Fruit fly (Drosophila melanogaster) whole organism, embryonic: ENCODE measurements around the gene CG42727.

Experiments used
- CG10267 ChIP-seq: fragments of 200-800 bp; sonication (Bioruptor generic); optimal IDR thresholded peaks from 2 replicates; lab custom pipeline; 2018; ENCODE audit warnings: missing biosample characterization, mild to moderate bottlenecking, missing genetic modification characterization, moderate library complexity
- CG10321 ChIP-seq: fragments of 200-800 bp; sonication (Bioruptor generic); IDR thresholded peaks from 2 replicates; pipeline ENCODE4 v1.3.6; 2022; ENCODE audit warnings: missing biosample characterization, missing genetic modification characterization
- CG10462 ChIP-seq: fragments of 200-800 bp; sonication (Bioruptor generic); optimal IDR thresholded peaks from 2 replicates; lab custom pipeline; 2016; ENCODE audit warnings: missing biosample characterization, missing genetic modification characterization
- CG11398 ChIP-seq: fragments of 200-800 bp; sonication (Bioruptor generic); optimal IDR thresholded peaks from 2 replicates; lab custom pipeline; 2016; ENCODE audit warnings: missing biosample characterization, missing genetic modification characterization
- CG11723 ChIP-seq: fragments of 200-800 bp; sonication (Bioruptor generic); optimal IDR thresholded peaks from 2 replicates; lab custom pipeline; 2017; ENCODE audit warnings: missing biosample characterization, mild to moderate bottlenecking, missing genetic modification characterization
- CG12219 ChIP-seq: fragments of 200-800 bp; sonication (Bioruptor generic); optimal IDR thresholded peaks from 3 replicates; lab custom pipeline; 2018; ENCODE audit warnings: missing biosample characterization, mild to moderate bottlenecking, missing genetic modification characterization
- CG14710 ChIP-seq: fragments of 200-800 bp; sonication (Bioruptor generic); optimal IDR thresholded peaks from 3 replicates; lab custom pipeline; 2019; ENCODE audit warnings: missing biosample characterization, mild to moderate bottlenecking, missing genetic modification characterization, moderate library complexity
- CG14860 ChIP-seq: fragments of 200-800 bp; sonication (Bioruptor generic); IDR thresholded peaks from 3 replicates; pipeline ENCODE4 v1.3.6; 2022; ENCODE audit warnings: missing biosample characterization, missing genetic modification characterization; ENCODE audit not compliant: partially characterized antibody
- CG16863 ChIP-seq: fragments of 200-800 bp; sonication (Bioruptor generic); optimal IDR thresholded peaks from 3 replicates; lab custom pipeline; 2016; ENCODE audit warnings: missing biosample characterization, missing genetic modification characterization
- CG18262 ChIP-seq: fragments of 200-800 bp; optimal IDR thresholded peaks from 3 replicates; lab custom pipeline; 2019; ENCODE audit warnings: missing biosample characterization, mild to moderate bottlenecking, missing genetic modification characterization, moderate library complexity
- CG2116 ChIP-seq: fragments of 200-800 bp; sonication (Bioruptor generic); optimal IDR thresholded peaks from 3 replicates; lab custom pipeline; 2018; ENCODE audit warnings: missing biosample characterization, mild to moderate bottlenecking, missing genetic modification characterization
- CG2129 ChIP-seq: fragments of 200-800 bp; sonication (Bioruptor generic); IDR thresholded peaks from 2 replicates; pipeline ENCODE4 v1.3.6; 2022; ENCODE audit warnings: missing biosample characterization, missing genetic modification characterization; ENCODE audit not compliant: partially characterized antibody
- CG7556 ChIP-seq: fragments of 200-800 bp; sonication (Bioruptor generic); optimal IDR thresholded peaks from 2 replicates; lab custom pipeline; 2017; ENCODE audit warnings: missing biosample characterization, mild to moderate bottlenecking, missing genetic modification characterization
- CG8359 ChIP-seq: fragments of 200-800 bp; sonication (Bioruptor generic); optimal IDR thresholded peaks from 2 replicates; lab custom pipeline; 2017; ENCODE audit warnings: missing biosample characterization, mild to moderate bottlenecking, missing genetic modification characterization, borderline replicate concordance
- CkIIα-i1 ChIP-seq: fragments of 200-800 bp; sonication (Bioruptor generic); IDR thresholded peaks from 2 replicates; pipeline ENCODE4 v1.3.6; 2022; ENCODE audit warnings: missing biosample characterization, missing genetic modification characterization
- Dip2 ChIP-seq: fragments of 200-800 bp; sonication (Bioruptor generic); IDR thresholded peaks from 2 replicates; pipeline ENCODE4 v1.3.6; 2022; ENCODE audit warnings: missing biosample characterization, missing genetic modification characterization
- Dll ChIP-seq: fragments of 200-800 bp; sonication (Bioruptor generic); IDR thresholded peaks from 4 replicates; pipeline ENCODE4 v1.3.6; 2022; ENCODE audit warnings: missing biosample characterization, missing genetic modification characterization; ENCODE audit not compliant: partially characterized antibody
- Dref ChIP-seq: fragments of 200-800 bp; sonication (Bioruptor generic); IDR thresholded peaks from 2 replicates; pipeline ENCODE4 v1.3.6; 2022; ENCODE audit warnings: missing biosample characterization, missing genetic modification characterization
- E2f2 ChIP-seq: fragments of 200-800 bp; sonication (Bioruptor generic); IDR thresholded peaks from 2 replicates; pipeline ENCODE4 v1.3.6; 2022; ENCODE audit warnings: missing biosample characterization, missing genetic modification characterization
- MBD-R2 ChIP-seq: fragments of 200-800 bp; sonication (Bioruptor generic); IDR thresholded peaks from 2 replicates; pipeline ENCODE4 v1.3.6; 2022; ENCODE audit warnings: missing biosample characterization, missing genetic modification characterization
- Med ChIP-seq: fragments of 200-800 bp; sonication (Bioruptor generic); peaks from one replicate; lab custom pipeline; 2016; ENCODE audit warnings: missing biosample characterization, missing genetic modification characterization, mild to moderate bottlenecking, inconsistent platforms, moderate library complexity
- Myb ChIP-seq: fragments of 200-800 bp; sonication (Bioruptor generic); optimal IDR thresholded peaks from 2 replicates; lab custom pipeline; 2016; ENCODE audit warnings: missing biosample characterization, missing genetic modification characterization
- NK7.1 ChIP-seq: fragments of 200-800 bp; sonication (Bioruptor generic); optimal IDR thresholded peaks from 3 replicates; lab custom pipeline; 2016; ENCODE audit warnings: missing biosample characterization, missing genetic modification characterization
- Neu2 ChIP-seq: fragments of 200-800 bp; sonication (Bioruptor generic); optimal IDR thresholded peaks from 3 replicates; lab custom pipeline; 2016; ENCODE audit warnings: missing biosample characterization, missing genetic modification characterization, borderline replicate concordance
- Nf-YC ChIP-seq: fragments of 200-800 bp; optimal IDR thresholded peaks from 3 replicates; lab custom pipeline; 2019; ENCODE audit warnings: missing biosample characterization, mild to moderate bottlenecking, missing genetic modification characterization, moderate library complexity
- Oli ChIP-seq: fragments of 200-800 bp; sonication (Bioruptor generic); optimal IDR thresholded peaks from 2 replicates; lab custom pipeline; 2018; ENCODE audit warnings: missing biosample characterization, mild to moderate bottlenecking, missing genetic modification characterization, moderate library complexity
- Opbp ChIP-seq: fragments of 200-800 bp; sonication (Bioruptor generic); IDR thresholded peaks from 3 replicates; pipeline ENCODE4 v1.3.6; 2022; ENCODE audit warnings: missing biosample characterization, missing genetic modification characterization; ENCODE audit not compliant: partially characterized antibody
- Sry-δ ChIP-seq: fragments of 200-800 bp; sonication (Bioruptor generic); optimal IDR thresholded peaks from 2 replicates; lab custom pipeline; 2016; ENCODE audit warnings: missing biosample characterization, missing genetic modification characterization
- Xrp1 ChIP-seq: fragments of 200-800 bp; sonication (Bioruptor generic); IDR thresholded peaks from 2 replicates; pipeline ENCODE4 v1.3.6; 2022; ENCODE audit warnings: missing biosample characterization, missing genetic modification characterization
- ase ChIP-seq: fragments of 200-800 bp; sonication (Bioruptor generic); IDR thresholded peaks from 3 replicates; pipeline ENCODE4 v1.3.6; 2022; ENCODE audit warnings: missing biosample characterization, missing genetic modification characterization
- br ChIP-seq: fragments of >200 bp; optimal IDR thresholded peaks from 2 replicates; lab custom pipeline; 2017
- crp ChIP-seq, 2 experiments: fragments of 200-800 bp; sonication (Bioruptor generic); optimal IDR thresholded peaks; 2 replicates in 1 of 2; 3 replicates in 1 of 2; lab custom pipeline; 2017; ENCODE audit warnings: missing biosample characterization in 2 of 2, missing genetic modification characterization in 2 of 2, mild to moderate bottlenecking in 1 of 2, moderate library complexity in 1 of 2
- fru ChIP-seq: fragments of >200 bp; optimal IDR thresholded peaks from 2 replicates; lab custom pipeline; 2017
- hbn ChIP-seq: fragments of 200-800 bp; sonication (Bioruptor generic); IDR thresholded peaks from 2 replicates; pipeline ENCODE4 v1.3.6; 2022; ENCODE audit warnings: missing biosample characterization, missing genetic modification characterization; ENCODE audit not compliant: partially characterized antibody
- knrl ChIP-seq: fragments of 200-800 bp; sonication (Bioruptor generic); IDR thresholded peaks from 3 replicates; pipeline ENCODE4 v1.3.6; 2022; ENCODE audit warnings: missing biosample characterization, missing genetic modification characterization; ENCODE audit not compliant: partially characterized antibody
- lilli ChIP-seq: fragments of 200-800 bp; sonication (Bioruptor generic); optimal IDR thresholded peaks from 3 replicates; lab custom pipeline; 2016; ENCODE audit warnings: missing biosample characterization, missing genetic modification characterization
- lov ChIP-seq, 2 experiments: fragments of 200-800 bp in 1 of 2; fragments of >200 bp in 1 of 2; sonication (Bioruptor generic) in 1 of 2; IDR thresholded peaks in 1 of 2; optimal IDR thresholded peaks in 1 of 2; 2 replicates in 1 of 2; 3 replicates in 1 of 2; pipeline versions ENCODE4 v1.3.6 to Lab custom; 2017 to 2022; ENCODE audit warnings: missing biosample characterization in 1 of 2, missing genetic modification characterization in 1 of 2
- onecut ChIP-seq: fragments of 200-800 bp; sonication (Bioruptor generic); IDR thresholded peaks from 2 replicates; pipeline ENCODE4 v1.3.6; 2022; ENCODE audit warnings: missing biosample characterization, missing genetic modification characterization
- pfk ChIP-seq: fragments of 200-800 bp; sonication (Bioruptor generic); optimal IDR thresholded peaks from 2 replicates; lab custom pipeline; 2018; ENCODE audit warnings: missing biosample characterization, mild to moderate bottlenecking, missing genetic modification characterization, moderate library complexity
- phol ChIP-seq: fragments of 200-800 bp; sonication (Bioruptor generic); optimal IDR thresholded peaks from 3 replicates; lab custom pipeline; 2018; ENCODE audit warnings: missing biosample characterization, mild to moderate bottlenecking, missing genetic modification characterization, moderate library complexity
- salm ChIP-seq: fragments of 200-800 bp; sonication (Bioruptor generic); optimal IDR thresholded peaks from 2 replicates; lab custom pipeline; 2018; ENCODE audit warnings: missing biosample characterization, mild to moderate bottlenecking, missing genetic modification characterization
- schlank ChIP-seq: fragments of 200-800 bp; sonication (Bioruptor generic); optimal IDR thresholded peaks from 2 replicates; lab custom pipeline; 2018; ENCODE audit warnings: missing biosample characterization, mild to moderate bottlenecking, missing genetic modification characterization
- sens ChIP-seq: fragments of 200-800 bp; sonication (Bioruptor generic); peaks from one replicate; lab custom pipeline; 2016; ENCODE audit warnings: missing biosample characterization, missing genetic modification characterization
- sima ChIP-seq: fragments of 200-800 bp; sonication (Bioruptor generic); optimal IDR thresholded peaks from 2 replicates; lab custom pipeline; 2016; ENCODE audit warnings: missing biosample characterization, missing genetic modification characterization
- sisA ChIP-seq: fragments of 200-800 bp; sonication (Bioruptor generic); IDR thresholded peaks from 2 replicates; pipeline ENCODE4 v1.3.6; 2022; ENCODE audit warnings: missing biosample characterization, missing genetic modification characterization
- slou ChIP-seq: fragments of 200-800 bp; sonication (Bioruptor generic); optimal IDR thresholded peaks from 3 replicates; lab custom pipeline; 2016; ENCODE audit warnings: missing biosample characterization, missing genetic modification characterization
- sna ChIP-seq: fragments of 200-800 bp; sonication (Bioruptor generic); IDR thresholded peaks from 2 replicates; pipeline ENCODE4 v1.3.6; 2022; ENCODE audit warnings: missing biosample characterization, missing genetic modification characterization; ENCODE audit not compliant: partially characterized antibody
- ssp ChIP-seq: fragments of 200-800 bp; sonication (Bioruptor generic); IDR thresholded peaks from 2 replicates; pipeline ENCODE4 v1.3.6; 2022; ENCODE audit warnings: missing biosample characterization, missing genetic modification characterization
- stc ChIP-seq: fragments of 200-800 bp; sonication (Bioruptor generic); IDR thresholded peaks from 2 replicates; pipeline ENCODE4 v1.3.6; 2022; ENCODE audit warnings: missing biosample characterization, missing genetic modification characterization
- tup ChIP-seq: fragments of 200-800 bp; sonication (Bioruptor generic); optimal IDR thresholded peaks from 2 replicates; lab custom pipeline; 2016; ENCODE audit warnings: missing biosample characterization, mild to moderate bottlenecking, missing genetic modification characterization, moderate library complexity
- vvl ChIP-seq: fragments of 200-800 bp; sonication (Bioruptor generic); IDR thresholded peaks from 2 replicates; pipeline ENCODE4 v1.3.6; 2022; ENCODE audit warnings: missing biosample characterization, missing genetic modification characterization
- wek ChIP-seq: fragments of 200-800 bp; sonication (Bioruptor generic); optimal IDR thresholded peaks from 3 replicates; lab custom pipeline; 2018; ENCODE audit warnings: missing biosample characterization, mild to moderate bottlenecking, missing genetic modification characterization, moderate library complexity

The CG42727 gene

DNA sequence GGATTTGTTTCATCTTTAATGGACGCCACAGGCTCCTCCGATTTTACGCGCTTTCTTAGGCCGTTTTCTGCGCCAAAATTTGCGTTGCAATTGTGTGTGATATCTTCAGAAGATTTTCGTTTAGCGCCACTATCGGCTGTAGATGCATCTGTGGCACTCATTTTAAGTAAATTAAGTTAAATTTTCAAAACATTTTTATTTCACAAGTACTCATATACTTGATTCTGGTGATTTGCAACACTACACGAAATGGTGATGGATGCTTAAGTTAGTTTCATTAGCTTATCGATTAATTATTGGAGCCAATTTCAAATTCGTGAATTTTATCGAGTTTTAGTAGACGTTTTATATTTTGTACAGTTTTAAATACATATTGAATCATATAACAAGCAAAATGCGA, 15.8 kb downstream of the CG42727 start, which contains the start of gene CG6171 (continued):
- TF ChIP-seq CG10321 (GFP tag; lab: Robert Waterston, UW) (no peak), ssp (GFP tag; lab: Robert Waterston, UW) (no peak), sna (GFP tag; lab: Robert Waterston, UW) (peak; percentile 23; the same call in 1 of the 2 replicates), CG14710 (tag; lab: Kevin White, UChicago) (peak; percentile 12), CG2116 (GFP tag; lab: Kevin White, UChicago) (peak; percentile 70), NK7.1 (GFP tag; lab: Kevin White, UChicago) (no peak), hbn (GFP tag; lab: Robert Waterston, UW) (peak; percentile 44; the same call in 1 of the 2 replicates), Nf-YC (tag; lab: Kevin White, UChicago) (no peak), fru (lab: Kevin White, UChicago) (no peak), Dll (peak; percentile 69; the same call in 3 of the 4 replicates), Neu2 (peak; percentile 18), stc (GFP tag; lab: Robert Waterston, UW) (no peak), lilli (peak; percentile 28), schlank (tag; lab: Kevin White, UChicago) (no peak), onecut (no peak), Xrp1 (0 out of 2 replicates have a peak, but pooled peaks have one; percentile 14), tup (no peak), CG8359 (GFP tag; lab: Kevin White, UChicago) (no peak), CG14860 (GFP tag; lab: Robert Waterston, UW) (peak; percentile 48; the same call in 1 of the 3 replicates), phol (peak; percentile 41), sisA (GFP tag; lab: Robert Waterston, UW) (no peak), knrl (peak; percentile 50), br (lab: Kevin White, UChicago) (no peak), CG10267 (tag; lab: Kevin White, UChicago) (peak; percentile 92), MBD-R2 (GFP tag; lab: Robert Waterston, UW) (peak; percentile 70), sens (GFP tag; lab: Kevin White, UChicago) (peak; percentile 80), CkIIα-i1 (GFP tag; lab: Robert Waterston, UW) (no peak), Sry-δ (GFP tag; lab: Kevin White, UChicago) (peak; percentile 84), crp (GFP tag; optimal IDR thresholded peaks at IDR 0.05; lab: Kevin White, UChicago) (peak in 1 of 2 experiments; percentile 15), CG16863 (GFP tag; lab: Kevin White, UChicago) (peak; percentile 75), Myb (GFP tag; lab: Kevin White, UChicago) (peak; percentile 37), CG2129 (GFP tag; lab: Robert Waterston, UW) (peak; percentile 34; the same call in 1 of the 2 replicates), E2f2 (GFP tag; lab: Robert Waterston, UW) (peak; percentile 91), wek (GFP tag; lab: Kevin White, UChicago) (no peak), Dref (peak; percentile 76), Med (peak; percentile 82), slou (GFP tag; lab: Kevin White, UChicago) (no peak)
- TF ChIP-seq, all 482 proteins: peak for 49

- no peak for TF ChIP-seq CG10462 (GFP tag; lab: Kevin White, UChicago)
- peak; percentile 77 for TF ChIP-seq vvl (GFP tag; lab: Robert Waterston, UW)
- TF ChIP-seq Opbp = no peak
- TF ChIP-seq ase (GFP tag; lab: Robert Waterston, UW) = no peak
- peak; percentile 25 for TF ChIP-seq Oli (tag; lab: Kevin White, UChicago)
- peak; percentile 47 for TF ChIP-seq CG18262 (tag; lab: Kevin White, UChicago)
- no peak for TF ChIP-seq sima
- no peak for TF ChIP-seq CG11398 (GFP tag; lab: Kevin White, UChicago)
- TF ChIP-seq Dip2 (GFP tag; lab: Robert Waterston, UW) = no peak
- no peak for TF ChIP-seq pfk (GFP tag; lab: Kevin White, UChicago)
- no peak for TF ChIP-seq CG11723 (GFP tag; lab: Kevin White, UChicago)
- TF ChIP-seq salm (tag; lab: Kevin White, UChicago) = peak; percentile 16
- no peak for TF ChIP-seq lov (optimal IDR thresholded peaks at IDR 0.05; lab: Kevin White, UChicago)
- TF ChIP-seq lov (GFP tag; IDR thresholded peaks at IDR 0.05; lab: Robert Waterston, UW) = no peak
- TF ChIP-seq CG12219 = no peak
- TF ChIP-seq CG7556 (GFP tag; lab: Kevin White, UChicago) = peak; percentile 73
Measured at dm6 chr3R:15366839-15367238, 19.0 kb downstream of the CG42727 start.
